Fruit fly (Drosophila melanogaster) whole organism, embryonic: ENCODE data around the gene Polr3I.

Source experiments
- ATbp ChIP-seq: fragments of 200-800 bp; sonication (Bioruptor generic); optimal IDR thresholded peaks from 2 replicates; lab custom pipeline; 2017; ENCODE audit warnings: missing biosample characterization, mild to moderate bottlenecking, missing genetic modification characterization, missing genetic modification reagents
- Abd-B ChIP-seq: fragments of 200-800 bp; sonication (Bioruptor generic); optimal IDR thresholded peaks from 2 replicates; lab custom pipeline; 2018; ENCODE audit warnings: missing biosample characterization, mild to moderate bottlenecking, missing genetic modification characterization, moderate library complexity
- BtbVII ChIP-seq: fragments of 200-800 bp; sonication (Bioruptor generic); optimal IDR thresholded peaks from 3 replicates; lab custom pipeline; 2017; ENCODE audit warnings: missing biosample characterization, mild to moderate bottlenecking, missing genetic modification characterization
- Bteb2 ChIP-seq: fragments of 200-800 bp; sonication (Bioruptor generic); optimal IDR thresholded peaks from 2 replicates; lab custom pipeline; 2016; ENCODE audit warnings: missing biosample characterization, missing genetic modification characterization
- CG10462 ChIP-seq: fragments of 200-800 bp; sonication (Bioruptor generic); optimal IDR thresholded peaks from 2 replicates; lab custom pipeline; 2016; ENCODE audit warnings: missing biosample characterization, missing genetic modification characterization
- CG10959 ChIP-seq: fragments of 200-800 bp; sonication (Bioruptor generic); IDR thresholded peaks from 2 replicates; pipeline ENCODE4 v1.3.6; 2022; ENCODE audit warnings: missing biosample characterization, missing genetic modification characterization
- CG10979 ChIP-seq: fragments of 200-800 bp; sonication (Bioruptor generic); optimal IDR thresholded peaks from 2 replicates; lab custom pipeline; 2018; ENCODE audit warnings: missing biosample characterization, mild to moderate bottlenecking, missing genetic modification characterization, moderate library complexity
- CG1233 ChIP-seq: fragments of 200-800 bp; sonication (Bioruptor generic); optimal IDR thresholded peaks from 4 replicates; lab custom pipeline; 2018; ENCODE audit warnings: missing biosample characterization, mild to moderate bottlenecking, missing genetic modification characterization
- CG12659 ChIP-seq: fragments of 200-800 bp; sonication (Bioruptor generic); optimal IDR thresholded peaks from 3 replicates; lab custom pipeline; 2017; ENCODE audit warnings: mild to moderate bottlenecking, missing biosample characterization, missing genetic modification reagents, missing genetic modification characterization
- CG13296 ChIP-seq: fragments of 200-800 bp; sonication (Bioruptor generic); optimal IDR thresholded peaks from 3 replicates; lab custom pipeline; 2018; ENCODE audit warnings: missing biosample characterization, mild to moderate bottlenecking, missing genetic modification characterization
- CG13424 ChIP-seq: fragments of 200-800 bp; sonication (Bioruptor generic); optimal IDR thresholded peaks from 2 replicates; lab custom pipeline; 2019; ENCODE audit warnings: missing biosample characterization, mild to moderate bottlenecking, missing genetic modification characterization, moderate library complexity
- CG15601 ChIP-seq: fragments of 200-800 bp; sonication (Bioruptor generic); optimal IDR thresholded peaks from 3 replicates; lab custom pipeline; 2019; ENCODE audit warnings: missing biosample characterization, mild to moderate bottlenecking, missing genetic modification characterization, moderate library complexity
- CG2129 ChIP-seq: fragments of 200-800 bp; sonication (Bioruptor generic); IDR thresholded peaks from 2 replicates; pipeline ENCODE4 v1.3.6; 2022; ENCODE audit warnings: missing biosample characterization, missing genetic modification characterization; ENCODE audit not compliant: partially characterized antibody
- CG2875 ChIP-seq: fragments of 200-800 bp; sonication (Bioruptor generic); optimal IDR thresholded peaks from 2 replicates; lab custom pipeline; 2017; ENCODE audit warnings: missing biosample characterization, mild to moderate bottlenecking, missing genetic modification characterization, missing genetic modification reagents
- CG31441 ChIP-seq: fragments of 200-800 bp; sonication (Bioruptor generic); IDR thresholded peaks from 2 replicates; pipeline ENCODE4 v1.3.6; 2022; ENCODE audit warnings: missing biosample characterization, missing genetic modification characterization
- CG34224 ChIP-seq: fragments of 200-800 bp; sonication (Bioruptor generic); IDR thresholded peaks from 3 replicates; pipeline ENCODE4 v1.3.6; 2022; ENCODE audit warnings: missing biosample characterization, missing genetic modification characterization; ENCODE audit not compliant: partially characterized antibody
- CG4282 ChIP-seq: fragments of 200-800 bp; sonication (Bioruptor generic); optimal IDR thresholded peaks from 2 replicates; lab custom pipeline; 2016; ENCODE audit warnings: missing biosample characterization, missing genetic modification characterization
- CG43689 ChIP-seq: fragments of 200-800 bp; sonication (Bioruptor generic); IDR thresholded peaks from 2 replicates; pipeline ENCODE4 v1.3.6; 2022; ENCODE audit warnings: missing biosample characterization, missing genetic modification characterization
- CG5180 ChIP-seq: fragments of 200-800 bp; sonication (Bioruptor generic); optimal IDR thresholded peaks from 3 replicates; lab custom pipeline; 2017; ENCODE audit warnings: missing biosample characterization, missing genetic modification characterization, mild to moderate bottlenecking, moderate library complexity, missing genetic modification reagents
- CG5245 ChIP-seq: fragments of 200-800 bp; sonication (Bioruptor generic); optimal IDR thresholded peaks from 3 replicates; lab custom pipeline; 2016; ENCODE audit warnings: missing biosample characterization, missing genetic modification characterization
- CG8281 ChIP-seq: fragments of 200-800 bp; sonication (Bioruptor generic); optimal IDR thresholded peaks from 2 replicates; lab custom pipeline; 2018; ENCODE audit warnings: missing biosample characterization, mild to moderate bottlenecking, missing genetic modification characterization, moderate library complexity
- CG8478 ChIP-seq: fragments of >200 bp; optimal IDR thresholded peaks from 2 replicates; lab custom pipeline; 2018
- Dek ChIP-seq: fragments of 200-800 bp; sonication (Bioruptor generic); optimal IDR thresholded peaks from 3 replicates; lab custom pipeline; 2019; ENCODE audit warnings: missing biosample characterization, mild to moderate bottlenecking, missing genetic modification characterization, moderate library complexity
- HHEX ChIP-seq: fragments of 200-800 bp; sonication (Bioruptor generic); optimal IDR thresholded peaks from 3 replicates; lab custom pipeline; 2017; ENCODE audit warnings: missing biosample characterization, mild to moderate bottlenecking, missing genetic modification characterization, missing genetic modification reagents
- Hr3 ChIP-seq: fragments of 200-800 bp; sonication (Bioruptor generic); optimal IDR thresholded peaks from 3 replicates; lab custom pipeline; 2016; ENCODE audit warnings: missing biosample characterization, missing genetic modification characterization
- Lhr ChIP-seq: fragments of 200-800 bp; sonication (Bioruptor generic); optimal IDR thresholded peaks from 3 replicates; lab custom pipeline; 2017; ENCODE audit warnings: mild to moderate bottlenecking, missing biosample characterization, missing genetic modification reagents, missing genetic modification characterization
- Max ChIP-seq: fragments of 200-800 bp; sonication (Bioruptor generic); optimal IDR thresholded peaks from 2 replicates; lab custom pipeline; 2016; ENCODE audit warnings: missing biosample characterization, mild to moderate bottlenecking, missing genetic modification characterization
- Mes4 ChIP-seq: fragments of 200-800 bp; sonication (Bioruptor generic); optimal IDR thresholded peaks from 2 replicates; lab custom pipeline; 2016; ENCODE audit warnings: missing biosample characterization, missing genetic modification characterization
- NC2α ChIP-seq: fragments of 200-800 bp; sonication (Bioruptor generic); optimal IDR thresholded peaks from 2 replicates; lab custom pipeline; 2016; ENCODE audit warnings: missing biosample characterization, missing genetic modification characterization
- Six4 ChIP-seq: fragments of 200-800 bp; sonication (Bioruptor generic); optimal IDR thresholded peaks from 2 replicates; lab custom pipeline; 2016; ENCODE audit warnings: missing biosample characterization, missing genetic modification characterization
- Sox102F ChIP-seq: fragments of 200-800 bp; sonication (Bioruptor generic); optimal IDR thresholded peaks from 2 replicates; lab custom pipeline; 2018; ENCODE audit warnings: missing biosample characterization, mild to moderate bottlenecking, missing genetic modification characterization, moderate library complexity
- al ChIP-seq: fragments of 200-800 bp; sonication (Bioruptor generic); IDR thresholded peaks from 2 replicates; pipeline ENCODE4 v1.3.6; 2022; ENCODE audit warnings: missing biosample characterization, missing genetic modification characterization
- amos ChIP-seq: fragments of 200-800 bp; sonication (Bioruptor generic); IDR thresholded peaks from 2 replicates; pipeline ENCODE4 v1.3.6; 2022; ENCODE audit warnings: missing biosample characterization, missing genetic modification characterization; ENCODE audit not compliant: partially characterized antibody
- bcd ChIP-seq: fragments of 200-800 bp; sonication (Bioruptor generic); optimal IDR thresholded peaks from 2 replicates; lab custom pipeline; 2017; ENCODE audit warnings: missing biosample characterization, mild to moderate bottlenecking, missing genetic modification characterization
- cas ChIP-seq: fragments of 200-800 bp; sonication (Bioruptor generic); IDR thresholded peaks from 2 replicates; pipeline ENCODE4 v1.3.6; 2022; ENCODE audit warnings: missing biosample characterization, missing genetic modification characterization
- crc ChIP-seq: fragments of 200-800 bp; sonication (Bioruptor generic); optimal IDR thresholded peaks from 2 replicates; lab custom pipeline; 2016; ENCODE audit warnings: missing biosample characterization, missing genetic modification characterization
- cwo ChIP-seq: fragments of 200-800 bp; sonication (Bioruptor generic); optimal IDR thresholded peaks from 3 replicates; lab custom pipeline; 2017; ENCODE audit warnings: missing biosample characterization, missing genetic modification characterization, mild to moderate bottlenecking, moderate library complexity, missing genetic modification reagents
- da ChIP-seq: fragments of 200-800 bp; sonication (Bioruptor generic); optimal IDR thresholded peaks from 2 replicates; lab custom pipeline; 2016; ENCODE audit warnings: missing biosample characterization, missing genetic modification characterization
- dmrt99B ChIP-seq: fragments of 200-800 bp; sonication (Bioruptor generic); optimal IDR thresholded peaks from 2 replicates; lab custom pipeline; 2018; ENCODE audit warnings: missing biosample characterization, mild to moderate bottlenecking, missing genetic modification characterization, moderate library complexity
- eyg ChIP-seq: fragments of 200-800 bp; sonication (Bioruptor generic); optimal IDR thresholded peaks from 3 replicates; lab custom pipeline; 2016; ENCODE audit warnings: missing biosample characterization, missing genetic modification characterization
- grau ChIP-seq: fragments of 200-800 bp; optimal IDR thresholded peaks from 3 replicates; lab custom pipeline; 2019; ENCODE audit warnings: missing biosample characterization, mild to moderate bottlenecking, missing genetic modification characterization, moderate library complexity
- rib ChIP-seq: fragments of 200-800 bp; sonication (Bioruptor generic); IDR thresholded peaks from 2 replicates; pipeline ENCODE4 v1.3.6; 2022; ENCODE audit warnings: missing biosample characterization, missing genetic modification characterization
- row ChIP-seq: fragments of 200-800 bp; sonication (Bioruptor generic); IDR thresholded peaks from 3 replicates; pipeline ENCODE4 v1.3.6; 2022; ENCODE audit warnings: missing biosample characterization, missing genetic modification characterization
- run ChIP-seq: fragments of 200-800 bp; sonication (Bioruptor generic); optimal IDR thresholded peaks from 3 replicates; lab custom pipeline; 2018; ENCODE audit warnings: missing biosample characterization, mild to moderate bottlenecking, missing genetic modification characterization
- seq ChIP-seq: fragments of 200-800 bp; sonication (Bioruptor generic); IDR thresholded peaks from 2 replicates; pipeline ENCODE4 v1.3.6; 2022; ENCODE audit warnings: missing biosample characterization, missing genetic modification characterization
- tap ChIP-seq: fragments of 200-800 bp; optimal IDR thresholded peaks from 3 replicates; lab custom pipeline; 2019; ENCODE audit warnings: missing biosample characterization, mild to moderate bottlenecking, missing genetic modification characterization, moderate library complexity
- tup ChIP-seq: fragments of 200-800 bp; sonication (Bioruptor generic); optimal IDR thresholded peaks from 2 replicates; lab custom pipeline; 2016; ENCODE audit warnings: missing biosample characterization, mild to moderate bottlenecking, missing genetic modification characterization, moderate library complexity
- unc-4 ChIP-seq: fragments of 200-800 bp; sonication (Bioruptor generic); IDR thresholded peaks from 2 replicates; pipeline ENCODE4 v1.3.6; 2022; ENCODE audit warnings: missing biosample characterization, missing genetic modification characterization; ENCODE audit not compliant: partially characterized antibody
- vvl ChIP-seq: fragments of 200-800 bp; sonication (Bioruptor generic); IDR thresholded peaks from 2 replicates; pipeline ENCODE4 v1.3.6; 2022; ENCODE audit warnings: missing biosample characterization, missing genetic modification characterization
- wdn ChIP-seq: fragments of 200-800 bp; sonication (Bioruptor generic); IDR thresholded peaks from 2 replicates; pipeline ENCODE4 v1.3.6; 2022; ENCODE audit warnings: missing biosample characterization, missing genetic modification characterization
- yki ChIP-seq: fragments of >200 bp; optimal IDR thresholded peaks from 3 replicates; lab custom pipeline; 2018

Gene Polr3I

DNA sequence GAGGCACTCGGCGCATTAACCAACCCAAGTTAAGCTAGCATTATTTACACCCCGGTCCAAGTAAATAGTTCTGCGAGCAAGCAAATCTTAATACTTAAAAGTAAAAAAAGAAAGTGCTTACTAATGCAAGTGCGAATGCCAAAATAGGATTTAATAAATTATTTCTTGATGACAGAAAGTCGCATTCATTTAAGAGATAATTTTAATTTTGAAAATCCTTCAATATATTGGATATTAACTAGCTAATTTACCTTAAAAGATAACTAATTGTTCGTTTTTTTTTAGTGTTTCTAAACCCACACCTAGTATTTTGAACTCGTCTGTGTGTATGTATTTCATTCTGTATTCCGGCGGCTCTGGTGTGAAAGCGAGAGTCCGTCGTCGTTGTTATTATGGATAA lies 29.6 kb upstream of the Polr3I start (continued):
- peak; percentile 62 for TF ChIP-seq CG13296
- no peak for TF ChIP-seq CG8478 (lab: Kevin White, UChicago)
- no peak for TF ChIP-seq yki (lab: Kevin White, UChicago)
- TF ChIP-seq cwo (GFP tag; lab: Kevin White, UChicago): peak; percentile 38
- no peak for TF ChIP-seq CG10462 (GFP tag; lab: Kevin White, UChicago)
- TF ChIP-seq row (GFP tag; lab: Robert Waterston, UW): peak; percentile 49; the same call in 2 of the 3 replicates
- no peak for TF ChIP-seq unc-4 (GFP tag; lab: Robert Waterston, UW)
- peak; percentile 39 for TF ChIP-seq CG15601 (tag; lab: Kevin White, UChicago)
- TF ChIP-seq amos: no peak
- TF ChIP-seq BtbVII (GFP tag; lab: Kevin White, UChicago): peak; percentile 43
- peak; percentile 54 for TF ChIP-seq bcd (GFP tag; lab: Kevin White, UChicago)
- TF ChIP-seq al (GFP tag; lab: Robert Waterston, UW): no peak
- TF ChIP-seq tup (GFP tag; lab: Kevin White, UChicago): no peak
- no peak for TF ChIP-seq vvl
- TF ChIP-seq Lhr: no peak
- TF ChIP-seq Max (GFP tag; lab: Kevin White, UChicago): no peak
- peak; percentile 37 for TF ChIP-seq CG5180 (GFP tag; lab: Kevin White, UChicago)
- no peak for TF ChIP-seq CG4282 (GFP tag; lab: Kevin White, UChicago)
- TF ChIP-seq wdn (GFP tag; lab: Robert Waterston, UW): no peak
- TF ChIP-seq CG10959 (GFP tag; lab: Robert Waterston, UW): no peak
- peak; percentile 68 for TF ChIP-seq CG10979 (tag; lab: Kevin White, UChicago)
- TF ChIP-seq NC2α (GFP tag; lab: Kevin White, UChicago): no peak
- no peak for TF ChIP-seq CG43689 (GFP tag; lab: Robert Waterston, UW)
- no peak for TF ChIP-seq CG34224
- no peak for TF ChIP-seq crc (GFP tag; lab: Kevin White, UChicago)
- TF ChIP-seq dmrt99B (tag; lab: Kevin White, UChicago): peak; percentile 81
- peak; percentile 73 for TF ChIP-seq Sox102F
- peak; percentile 21 for TF ChIP-seq tap (tag; lab: Kevin White, UChicago)
- no peak for TF ChIP-seq CG2129 (GFP tag; lab: Robert Waterston, UW)
- peak; percentile 26 for TF ChIP-seq CG2875 (GFP tag; lab: Kevin White, UChicago)
- no peak for TF ChIP-seq da (GFP tag; lab: Kevin White, UChicago)
- peak; percentile 10 for TF ChIP-seq CG5245
- TF ChIP-seq grau (tag; lab: Kevin White, UChicago): peak; percentile 63
- peak; percentile 60 for TF ChIP-seq ATbp (GFP tag; lab: Kevin White, UChicago)
- TF ChIP-seq Bteb2: peak; percentile 7
- TF ChIP-seq CG8281 (tag; lab: Kevin White, UChicago): no peak
- peak; percentile 29 for TF ChIP-seq Hr3 (GFP tag; lab: Kevin White, UChicago)
- TF ChIP-seq HHEX: peak; percentile 1
- peak; percentile 51 for TF ChIP-seq CG12659
- no peak for TF ChIP-seq Mes4 (GFP tag; lab: Kevin White, UChicago)
- peak; percentile 43 for TF ChIP-seq Abd-B (GFP tag; lab: Kevin White, UChicago)
- TF ChIP-seq CG31441 (GFP tag; lab: Robert Waterston, UW): peak; percentile 77
- peak; percentile 29 for TF ChIP-seq run
- no peak for TF ChIP-seq cas (GFP tag; lab: Robert Waterston, UW)
- no peak for TF ChIP-seq Six4 (GFP tag; lab: Kevin White, UChicago)
- 0 out of 2 replicates have a peak, but pooled peaks have one; percentile 48 for TF ChIP-seq seq (GFP tag; lab: Robert Waterston, UW)
- TF ChIP-seq CG13424 (tag; lab: Kevin White, UChicago): peak; percentile 70
- TF ChIP-seq Dek (tag; lab: Kevin White, UChicago): no peak
- peak; percentile 49 for TF ChIP-seq CG1233 (GFP tag; lab: Kevin White, UChicago)
- no peak for TF ChIP-seq rib (GFP tag; lab: Robert Waterston, UW)
- TF ChIP-seq eyg (GFP tag; lab: Kevin White, UChicago): no peak
